Worm (Caenorhabditis elegans): ENCODE data around the gene C06E4.2.

DNA sequence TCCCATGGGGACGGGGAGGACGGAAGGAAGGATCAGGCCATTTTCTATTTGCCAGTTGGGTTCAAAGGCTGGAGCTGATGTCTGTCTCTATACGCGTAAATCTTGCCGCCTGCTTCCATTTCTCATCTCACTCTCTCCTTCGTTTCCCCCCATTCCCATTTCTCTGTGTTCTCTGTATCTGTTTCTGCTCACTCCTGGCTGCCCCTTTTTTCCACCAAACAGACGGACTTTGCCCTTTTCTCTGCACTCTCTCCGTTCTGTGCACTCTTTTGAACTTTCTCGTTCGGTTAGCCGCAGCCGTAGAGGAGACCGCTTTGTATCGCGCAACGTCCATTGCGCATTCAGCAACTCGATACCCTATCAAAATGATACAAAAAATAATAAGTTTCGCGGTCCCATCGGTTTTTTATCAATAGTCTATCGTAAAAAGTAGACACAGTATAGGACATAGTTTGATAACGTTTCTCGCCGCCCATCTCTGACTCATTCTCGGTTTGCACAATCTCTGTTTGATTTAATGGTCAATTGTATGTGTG is 41.3 kb upstream of the C06E4.2 start:
- no peak for TF ChIP-seq pha-4 (tag; optimal IDR thresholded peaks at IDR 0.05)
- no peak for TF ChIP-seq odd-2 (tag; optimal IDR thresholded peaks at IDR 0.05)
- peak; percentile 67 for TF ChIP-seq dmd-4 (tag; optimal IDR thresholded peaks at IDR 0.05; ENCODE audit: borderline replicate concordance)
